Fruit fly (Drosophila melanogaster): ENCODE measurements around the gene CG44521.

The CG44521 gene

DNA sequence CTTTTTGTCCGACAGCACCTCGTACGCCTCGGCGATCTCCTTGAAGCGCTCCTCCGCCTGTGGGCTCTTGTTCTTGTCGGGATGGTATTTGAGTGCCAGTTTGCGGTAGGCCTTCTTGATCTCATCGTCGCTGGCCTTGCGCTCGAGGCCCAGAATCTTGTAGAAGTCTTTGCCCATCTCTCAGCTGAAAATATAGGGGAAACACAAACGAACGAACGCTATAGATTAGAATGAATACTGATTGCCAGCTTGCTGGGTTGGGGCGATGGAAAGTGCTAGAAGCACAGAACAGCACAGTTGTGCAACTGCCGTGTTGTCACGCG, 38.2 kb downstream of the CG44521 start:
- no peak for TF ChIP-seq Dfd (GFP tag; optimal IDR thresholded peaks at IDR 0.05)
- no peak for TF ChIP-seq Rel (GFP tag; optimal IDR thresholded peaks at IDR 0.05)
- TF ChIP-seq Rel (tag; optimal IDR thresholded peaks at IDR 0.05): peak; percentile 97
- no peak for TF ChIP-seq ey (GFP tag; optimal IDR thresholded peaks at IDR 0.05)

dm6 chr3L:5751740-5752579, 38.8 kb downstream of the CG44521 start, which contains the start of gene DnaJ-1:
DnaJ-1 (minus strand) TSS chr3L:5752189.
- no peak for TF ChIP-seq sv (GFP tag; optimal IDR thresholded peaks at IDR 0.05)
- TF ChIP-seq dl (GFP tag; optimal IDR thresholded peaks at IDR 0.05; ENCODE audit: insufficient read depth in 1 of 2, partially characterized antibody in 2 of 2): no peak
- TF ChIP-seq fru (GFP tag; optimal IDR thresholded peaks at IDR 0.05): peak; percentile 23
- TF ChIP-seq pan (optimal IDR thresholded peaks at IDR 0.05): no peak
- no peak for TF ChIP-seq Abd-B (GFP tag; optimal IDR thresholded peaks at IDR 0.05)
- TF ChIP-seq CG32264 (GFP tag; optimal IDR thresholded peaks at IDR 0.05): peak; percentile 10
- TF ChIP-seq OdsH (GFP tag; optimal IDR thresholded peaks at IDR 0.05): peak; percentile 18
- TF ChIP-seq foxo (GFP tag; optimal IDR thresholded peaks at IDR 0.05): peak in 1 of 2 experiments; percentile 37
- peak; percentile 44 for TF ChIP-seq h (GFP tag; optimal IDR thresholded peaks at IDR 0.05)
- peak; percentile 61 for TF ChIP-seq woc (GFP tag; optimal IDR thresholded peaks at IDR 0.05)
- TF ChIP-seq jim (GFP tag; optimal IDR thresholded peaks at IDR 0.05): no peak
- peak; percentile 79 for TF ChIP-seq Sp1 (GFP tag; optimal IDR thresholded peaks at IDR 0.05)
- peak; percentile 51 for TF ChIP-seq rgr (GFP tag; optimal IDR thresholded peaks at IDR 0.05)
- TF ChIP-seq Jra (GFP tag; optimal IDR thresholded peaks at IDR 0.05): peak; percentile 27
- TF ChIP-seq Hr83 (GFP tag; optimal IDR thresholded peaks at IDR 0.05; ENCODE audit: poor library complexity, severe bottlenecking): peak; percentile 72
- TF ChIP-seq br (GFP tag; optimal IDR thresholded peaks at IDR 0.05): peak; percentile 12
- no peak for TF ChIP-seq Dif (GFP tag; optimal IDR thresholded peaks at IDR 0.05; ENCODE audit: partially characterized antibody)
- TF ChIP-seq HLH106 (tag; optimal IDR thresholded peaks at IDR 0.05): peak; percentile 8

DNA sequence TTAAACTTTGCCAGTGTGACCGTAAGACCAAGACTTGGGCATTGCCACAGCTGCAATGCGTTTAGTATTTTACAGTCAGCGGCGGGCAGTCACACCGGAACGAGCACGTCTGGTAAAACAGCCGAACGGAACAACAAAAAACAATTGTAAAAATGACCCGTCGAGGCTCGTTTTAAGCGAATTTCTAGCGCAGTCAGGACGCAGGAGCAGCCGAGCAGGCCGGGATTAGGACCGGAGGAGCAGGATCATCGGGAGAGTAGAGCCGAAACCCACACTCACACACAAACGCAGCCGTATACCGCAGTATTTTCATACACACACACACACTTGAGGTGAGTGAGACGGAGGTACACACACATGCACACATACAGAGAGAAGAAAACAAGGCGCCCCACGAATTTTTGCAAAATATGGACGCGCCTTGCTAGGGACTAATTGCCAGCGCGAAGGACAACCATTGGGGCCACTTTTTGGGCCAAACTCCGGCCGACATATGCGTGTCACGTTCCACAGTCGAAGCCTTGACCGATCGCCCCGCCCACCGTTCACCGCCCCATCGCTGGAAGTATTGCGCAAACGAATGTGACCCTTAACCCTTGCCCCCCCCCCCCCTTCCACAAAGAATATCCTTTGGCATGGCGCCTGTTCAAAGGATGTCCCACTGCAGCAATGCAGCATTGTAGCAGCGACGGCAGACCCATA, 39.9 kb downstream of the CG44521 start, which contains the start of gene Usp47:
Gene Usp47 (plus strand): TSS at position 71 of the 702 bp plus-strand sequence.
- peak; percentile 79 for TF ChIP-seq N (GFP tag; optimal IDR thresholded peaks at IDR 0.05)
- TF ChIP-seq Dif (GFP tag; optimal IDR thresholded peaks at IDR 0.05; ENCODE audit: partially characterized antibody): no peak
- TF ChIP-seq h (GFP tag; optimal IDR thresholded peaks at IDR 0.05): peak; percentile 29
- TF ChIP-seq Rel (GFP tag; optimal IDR thresholded peaks at IDR 0.05): no peak
- TF ChIP-seq Rel (tag; optimal IDR thresholded peaks at IDR 0.05): peak; percentile 14
- no peak for TF ChIP-seq Hr83 (GFP tag; optimal IDR thresholded peaks at IDR 0.05; ENCODE audit: poor library complexity, severe bottlenecking)
- TF ChIP-seq HLH106 (tag; optimal IDR thresholded peaks at IDR 0.05): no peak
- peak; percentile 24 for TF ChIP-seq rgr (GFP tag; optimal IDR thresholded peaks at IDR 0.05)
- peak; percentile 6 for TF ChIP-seq Sp1 (GFP tag; optimal IDR thresholded peaks at IDR 0.05)
- TF ChIP-seq Hr78 (GFP tag; optimal IDR thresholded peaks at IDR 0.05): peak; percentile 70
- no peak for TF ChIP-seq lola (GFP tag; optimal IDR thresholded peaks at IDR 0.05)

DNA sequence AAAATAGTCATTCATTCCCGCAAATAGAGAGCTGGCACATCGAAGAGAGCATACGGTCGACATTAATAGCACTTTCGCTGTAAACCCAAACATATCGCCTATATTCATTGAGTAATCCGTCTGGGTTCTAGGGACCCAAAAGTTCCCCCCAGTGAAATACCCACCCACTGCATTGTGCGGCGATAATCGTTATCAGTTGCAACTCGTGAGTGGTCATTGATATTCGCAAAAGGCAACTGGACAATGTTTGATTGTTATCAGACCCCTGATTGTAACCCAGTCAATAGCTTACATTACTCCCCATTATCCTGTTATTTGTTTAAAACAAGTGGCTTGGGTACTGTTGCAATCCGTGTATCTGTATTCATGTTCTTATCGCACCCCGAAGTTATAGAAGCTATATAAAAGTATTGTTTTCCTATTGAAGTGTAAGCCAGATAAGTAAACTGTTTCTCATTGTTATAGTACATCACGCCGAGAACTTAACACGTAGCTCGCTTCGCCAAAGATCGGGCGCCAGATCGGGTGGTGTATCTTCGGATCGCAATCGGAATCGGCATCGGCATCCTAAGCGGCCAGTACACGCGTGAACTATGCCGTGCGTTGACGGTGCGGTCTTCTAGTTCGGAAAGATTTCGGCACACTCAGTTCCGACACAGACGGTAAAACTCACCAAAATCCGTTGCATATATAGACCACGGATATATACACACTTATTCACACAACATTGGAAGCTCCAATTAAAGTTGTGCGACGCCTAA, 40.7 kb downstream of the CG44521 start:
- no peak for TF ChIP-seq Rel (GFP tag; optimal IDR thresholded peaks at IDR 0.05)
- TF ChIP-seq Rel (tag; optimal IDR thresholded peaks at IDR 0.05): peak; percentile 97
- TF ChIP-seq Hr78 (GFP tag; optimal IDR thresholded peaks at IDR 0.05): peak; percentile 33
- TF ChIP-seq br (GFP tag; optimal IDR thresholded peaks at IDR 0.05): peak; percentile 37
- no peak for TF ChIP-seq psq (GFP tag; optimal IDR thresholded peaks at IDR 0.05)

All from whole organism, wandering third instar larva.